Comparison of ENCODE assay signal across 1 fruit fly cellular context in genomic region chrX:13755152-13755557, dm6.
TF ChIP-seq lines count a peak whose summit lies in the region.

Gene Pdcd4, minus strand, starts transcription at chrX:13755406.

TF ChIP-seq in whole organism, embryonic, 481 proteins besides CTCF, POLR2A, EP300 and RAD21 (continued from another document and continues in another):
- TF ChIP-seq org-1 (GFP tag; optimal IDR thresholded peaks at IDR 0.05; lab: Kevin White, UChicago) (no peak), chinmo (GFP tag; IDR thresholded peaks at IDR 0.05; lab: Robert Waterston, UW; ENCODE audit: partially characterized antibody) (peak; percentile 65; the same call in 1 of the 4 replicates), sr (GFP tag; IDR thresholded peaks at IDR 0.05; lab: Robert Waterston, UW) (0 out of 3 replicates have a peak, but pooled peaks have one; percentile 9), CG4282 (GFP tag; optimal IDR thresholded peaks at IDR 0.05; lab: Kevin White, UChicago) (peak; percentile 43), pan (optimal IDR thresholded peaks at IDR 0.05; lab: Kevin White, UChicago) (no peak), pan (GFP tag; optimal IDR thresholded peaks at IDR 0.05 in 1 of 2, IDR thresholded peaks at IDR 0.05 in 1 of 2) (no peak), CG2120 (GFP tag; optimal IDR thresholded peaks at IDR 0.05; lab: Kevin White, UChicago) (peak; percentile 18), Ets65A (GFP tag; lab: Kevin White, UChicago) (peak; percentile 57), pfk (GFP tag; optimal IDR thresholded peaks at IDR 0.05; lab: Kevin White, UChicago) (peak; percentile 4), CG16863 (GFP tag; optimal IDR thresholded peaks at IDR 0.05; lab: Kevin White, UChicago) (peak; percentile 6), trem (tag; optimal IDR thresholded peaks at IDR 0.05; lab: Kevin White, UChicago) (peak; percentile 43), YL-1 (GFP tag; optimal IDR thresholded peaks at IDR 0.05; lab: Kevin White, UChicago) (peak; percentile 38), abd-A (tag; optimal IDR thresholded peaks at IDR 0.05; lab: Kevin White, UChicago) (peak; percentile 32), Stat92E (GFP tag; optimal IDR thresholded peaks at IDR 0.05; lab: Kevin White, UChicago) (no peak), CG10543 (GFP tag; optimal IDR thresholded peaks at IDR 0.05; lab: Kevin White, UChicago) (no peak), Fer1 (GFP tag; optimal IDR thresholded peaks at IDR 0.05; lab: Kevin White, UChicago) (peak; percentile 18), BtbVII (GFP tag; optimal IDR thresholded peaks at IDR 0.05; lab: Kevin White, UChicago) (peak; percentile 16), BEAF-32 (GFP tag; optimal IDR thresholded peaks at IDR 0.05; lab: Kevin White, UChicago) (peak; percentile 16), CG17186 (GFP tag; optimal IDR thresholded peaks at IDR 0.05; lab: Kevin White, UChicago) (peak; percentile 21), NfI (GFP tag; optimal IDR thresholded peaks at IDR 0.05; lab: Kevin White, UChicago) (peak; percentile 35), CG15269 (tag; optimal IDR thresholded peaks at IDR 0.05; lab: Kevin White, UChicago) (peak; percentile 23), CG2116 (GFP tag; optimal IDR thresholded peaks at IDR 0.05; lab: Kevin White, UChicago) (peak; percentile 36), nerfin-1 (tag; optimal IDR thresholded peaks at IDR 0.05; lab: Kevin White, UChicago) (peak; percentile 22), CG10267 (tag; optimal IDR thresholded peaks at IDR 0.05; lab: Kevin White, UChicago) (peak; percentile 13), CG17328 (GFP tag; IDR thresholded peaks at IDR 0.05; lab: Robert Waterston, UW) (peak; percentile 22; the same call in 1 of the 2 replicates), jing (GFP tag; optimal IDR thresholded peaks at IDR 0.05; lab: Kevin White, UChicago) (no peak), CG13624 (GFP tag; optimal IDR thresholded peaks at IDR 0.05; lab: Kevin White, UChicago) (peak; percentile 6), CG17829 (tag; optimal IDR thresholded peaks at IDR 0.05; lab: Kevin White, UChicago) (peak; percentile 21), Med (GFP tag; lab: Kevin White, UChicago) (peak; percentile 86), lmd (GFP tag; IDR thresholded peaks at IDR 0.05; lab: Robert Waterston, UW) (no peak), CG4854 (GFP tag; optimal IDR thresholded peaks at IDR 0.05; lab: Kevin White, UChicago) (peak; percentile 4), Lhr (GFP tag; optimal IDR thresholded peaks at IDR 0.05; lab: Kevin White, UChicago) (peak; percentile 51), HmgD (GFP tag; optimal IDR thresholded peaks at IDR 0.05; lab: Kevin White, UChicago) (peak; percentile 3), CG18764 (GFP tag; optimal IDR thresholded peaks at IDR 0.05; lab: Kevin White, UChicago) (no peak), CG10321 (GFP tag; IDR thresholded peaks at IDR 0.05; lab: Robert Waterston, UW) (no peak), Ravus (GFP tag; IDR thresholded peaks at IDR 0.05; lab: Robert Waterston, UW) (no peak), H2.0 (GFP tag; IDR thresholded peaks at IDR 0.05; lab: Robert Waterston, UW) (no peak), chm (GFP tag; IDR thresholded peaks at IDR 0.05; lab: Robert Waterston, UW) (0 out of 2 replicates have a peak, but pooled peaks have one; percentile 55), D19A (tag; optimal IDR thresholded peaks at IDR 0.05; lab: Kevin White, UChicago) (peak; percentile 28), ken (GFP tag; IDR thresholded peaks at IDR 0.05; lab: Robert Waterston, UW) (peak; percentile 46; the same call in 1 of the 3 replicates), CG1603 (tag; optimal IDR thresholded peaks at IDR 0.05; lab: Kevin White, UChicago) (peak; percentile 31), bcd (GFP tag; optimal IDR thresholded peaks at IDR 0.05; lab: Kevin White, UChicago) (no peak), Mrtf (GFP tag; IDR thresholded peaks at IDR 0.05; lab: Robert Waterston, UW) (no peak), CG17359 (tag; optimal IDR thresholded peaks at IDR 0.05; lab: Kevin White, UChicago) (peak; percentile 25), CG1792 (GFP tag; optimal IDR thresholded peaks at IDR 0.05; lab: Kevin White, UChicago) (no peak), CG9609 (GFP tag; optimal IDR thresholded peaks at IDR 0.05; lab: Kevin White, UChicago) (no peak), CG33213 (GFP tag; optimal IDR thresholded peaks at IDR 0.05; lab: Kevin White, UChicago) (peak; percentile 45), Nf-YA (GFP tag; IDR thresholded peaks at IDR 0.05; lab: Robert Waterston, UW) (0 out of 2 replicates have a peak, but pooled peaks have one; percentile 31), CG10979 (tag; optimal IDR thresholded peaks at IDR 0.05; lab: Kevin White, UChicago) (peak; percentile 35), Kr (GFP tag; optimal IDR thresholded peaks at IDR 0.05; lab: Kevin White, UChicago) (peak; percentile 65), nmo (GFP tag; optimal IDR thresholded peaks at IDR 0.05; lab: Kevin White, UChicago) (peak; percentile 19), CG18476 (GFP tag; optimal IDR thresholded peaks at IDR 0.05; lab: Kevin White, UChicago) (no peak), ase (GFP tag; IDR thresholded peaks at IDR 0.05; lab: Robert Waterston, UW) (0 out of 3 replicates have a peak, but pooled peaks have one; percentile 16), gro (GFP tag; optimal IDR thresholded peaks at IDR 0.05; lab: Kevin White, UChicago) (peak; percentile 2), Gug (GFP tag; IDR thresholded peaks at IDR 0.05; lab: Robert Waterston, UW) (0 out of 4 replicates have a peak, but pooled peaks have one; percentile 26), cas (GFP tag; IDR thresholded peaks at IDR 0.05; lab: Robert Waterston, UW) (no peak), knrl (GFP tag; IDR thresholded peaks at IDR 0.05; lab: Robert Waterston, UW; ENCODE audit: partially characterized antibody) (0 out of 3 replicates have a peak, but pooled peaks have one; percentile 26), NC2β (GFP tag; optimal IDR thresholded peaks at IDR 0.05; lab: Kevin White, UChicago) (peak; percentile 40), chn (GFP tag; optimal IDR thresholded peaks at IDR 0.05; lab: Kevin White, UChicago) (peak; percentile 20), NC2α (GFP tag; optimal IDR thresholded peaks at IDR 0.05; lab: Kevin White, UChicago) (peak; percentile 41), CHES-1-like (GFP tag; optimal IDR thresholded peaks at IDR 0.05; lab: Kevin White, UChicago) (peak; percentile 34), CG13296 (GFP tag; optimal IDR thresholded peaks at IDR 0.05; lab: Kevin White, UChicago) (peak; percentile 23), CG14014 (GFP tag; IDR thresholded peaks at IDR 0.05; lab: Robert Waterston, UW) (no peak), CG12299 (tag; optimal IDR thresholded peaks at IDR 0.05; lab: Kevin White, UChicago) (peak; percentile 38), Side (GFP tag; optimal IDR thresholded peaks at IDR 0.05; lab: Kevin White, UChicago) (peak; percentile 16), ci (GFP tag; IDR thresholded peaks at IDR 0.05; lab: Robert Waterston, UW) (0 out of 3 replicates have a peak, but pooled peaks have one; percentile 27), Hsf (GFP tag; optimal IDR thresholded peaks at IDR 0.05; lab: Kevin White, UChicago) (peak; percentile 5), CG13424 (tag; optimal IDR thresholded peaks at IDR 0.05; lab: Kevin White, UChicago) (no peak), Tbp (GFP tag; optimal IDR thresholded peaks at IDR 0.05; lab: Kevin White, UChicago) (peak; percentile 87), CG4328 (GFP tag; optimal IDR thresholded peaks at IDR 0.05; lab: Kevin White, UChicago) (peak; percentile 52), caup (GFP tag; optimal IDR thresholded peaks at IDR 0.05; lab: Kevin White, UChicago; ENCODE audit: severe bottlenecking) (peak; percentile 57), Blimp-1 (GFP tag; optimal IDR thresholded peaks at IDR 0.05; lab: Kevin White, UChicago) (peak; percentile 43), CG2712 (tag; optimal IDR thresholded peaks at IDR 0.05; lab: Kevin White, UChicago) (peak; percentile 39), eve (GFP tag; optimal IDR thresholded peaks at IDR 0.05; lab: Kevin White, UChicago) (peak in 1 of 2 experiments; percentile 16), odd (GFP tag; optimal IDR thresholded peaks at IDR 0.05; lab: Kevin White, UChicago) (no peak), salm (tag; optimal IDR thresholded peaks at IDR 0.05; lab: Kevin White, UChicago) (peak; percentile 8), CG14860 (GFP tag; IDR thresholded peaks at IDR 0.05; lab: Robert Waterston, UW; ENCODE audit: partially characterized antibody) (no peak), Antp (GFP tag; optimal IDR thresholded peaks at IDR 0.05; lab: Kevin White, UChicago) (peak; percentile 30), CG8478 (optimal IDR thresholded peaks at IDR 0.05; lab: Kevin White, UChicago) (no peak), sqz (GFP tag; optimal IDR thresholded peaks at IDR 0.05; lab: Kevin White, UChicago) (peak; percentile 55), CG8290 (GFP tag; optimal IDR thresholded peaks at IDR 0.05; lab: Kevin White, UChicago) (no peak), CG8290 (tag; optimal IDR thresholded peaks at IDR 0.05; lab: Kevin White, UChicago) (peak in 1 of 2 experiments; percentile 70), CG10209 (GFP tag; optimal IDR thresholded peaks at IDR 0.05; lab: Kevin White, UChicago) (peak; percentile 11), CG3163 (GFP tag; optimal IDR thresholded peaks at IDR 0.05; lab: Kevin White, UChicago) (peak; percentile 11), her (GFP tag; optimal IDR thresholded peaks at IDR 0.05; lab: Kevin White, UChicago) (peak; percentile 26), az2 (GFP tag; optimal IDR thresholded peaks at IDR 0.05; lab: Kevin White, UChicago) (no peak), CG16813 (GFP tag; IDR thresholded peaks at IDR 0.05; lab: Robert Waterston, UW; ENCODE audit: partially characterized antibody) (0 out of 3 replicates have a peak, but pooled peaks have one; percentile 21), schlank (tag; optimal IDR thresholded peaks at IDR 0.05; lab: Kevin White, UChicago) (no peak), MTF-1 (GFP tag; optimal IDR thresholded peaks at IDR 0.05; lab: Kevin White, UChicago; ENCODE audit: borderline replicate concordance) (no peak), corto (GFP tag; optimal IDR thresholded peaks at IDR 0.05; lab: Kevin White, UChicago) (no peak), CG12744 (GFP tag; optimal IDR thresholded peaks at IDR 0.05; lab: Kevin White, UChicago) (peak; percentile 26), scrt (GFP tag; optimal IDR thresholded peaks at IDR 0.05; lab: Kevin White, UChicago) (peak; percentile 52), vvl (GFP tag; IDR thresholded peaks at IDR 0.05; lab: Robert Waterston, UW) (peak; percentile 26; the same call in 1 of the 2 replicates), Rfx (GFP tag; IDR thresholded peaks at IDR 0.05; lab: Robert Waterston, UW) (peak; percentile 49; the same call in 1 of the 2 replicates), CG9215 (GFP tag; IDR thresholded peaks at IDR 0.05; lab: Robert Waterston, UW) (no peak), CG11085 (GFP tag; IDR thresholded peaks at IDR 0.05; lab: Robert Waterston, UW) (no peak), CG30403 (GFP tag; optimal IDR thresholded peaks at IDR 0.05; lab: Kevin White, UChicago) (peak; percentile 5), wek (GFP tag; optimal IDR thresholded peaks at IDR 0.05; lab: Kevin White, UChicago) (peak; percentile 24), cg (GFP tag; optimal IDR thresholded peaks at IDR 0.05; lab: Kevin White, UChicago) (peak; percentile 47), ftz-f1 (GFP tag; optimal IDR thresholded peaks at IDR 0.05; lab: Kevin White, UChicago) (peak; percentile 3), HLHmδ (GFP tag; optimal IDR thresholded peaks at IDR 0.05; lab: Kevin White, UChicago) (peak; percentile 2), CG8765 (GFP tag; IDR thresholded peaks at IDR 0.05; lab: Robert Waterston, UW) (no peak), Doc2 (GFP tag; IDR thresholded peaks at IDR 0.05; lab: Robert Waterston, UW) (no peak), CG34376 (GFP tag; optimal IDR thresholded peaks at IDR 0.05; lab: Kevin White, UChicago) (peak; percentile 75), CG34422 (GFP tag; IDR thresholded peaks at IDR 0.05; lab: Robert Waterston, UW) (peak; percentile 22; the same call in 1 of the 3 replicates), CG17568 (GFP tag; optimal IDR thresholded peaks at IDR 0.05; lab: Kevin White, UChicago) (peak; percentile 8), ash1 (GFP tag; optimal IDR thresholded peaks at IDR 0.05; lab: Kevin White, UChicago) (no peak), sens (GFP tag; lab: Kevin White, UChicago) (peak; percentile 87), Jarid2 (GFP tag; optimal IDR thresholded peaks at IDR 0.05; lab: Kevin White, UChicago) (peak; percentile 95), gfzf (GFP tag; optimal IDR thresholded peaks at IDR 0.05; lab: Kevin White, UChicago) (peak; percentile 37), nau (GFP tag; optimal IDR thresholded peaks at IDR 0.05; lab: Kevin White, UChicago) (peak; percentile 2), Spps (tag; optimal IDR thresholded peaks at IDR 0.05; lab: Kevin White, UChicago) (no peak), Mad (GFP tag; optimal IDR thresholded peaks at IDR 0.05; lab: Kevin White, UChicago) (peak; percentile 24), ERR (GFP tag; optimal IDR thresholded peaks at IDR 0.05; lab: Kevin White, UChicago) (no peak), sug (tag; optimal IDR thresholded peaks at IDR 0.05; lab: Kevin White, UChicago) (peak; percentile 25), CG12659 (GFP tag; optimal IDR thresholded peaks at IDR 0.05; lab: Kevin White, UChicago) (peak; percentile 44), Trl (optimal IDR thresholded peaks at IDR 0.05; lab: Kevin White, UChicago) (no peak), Trl (GFP tag; optimal IDR thresholded peaks at IDR 0.05; lab: Kevin White, UChicago) (peak; percentile 34), dpn (GFP tag; optimal IDR thresholded peaks at IDR 0.05; lab: Kevin White, UChicago) (peak in 1 of 2 experiments; percentile 7), bbx (GFP tag; IDR thresholded peaks at IDR 0.05; lab: Robert Waterston, UW; ENCODE audit: partially characterized antibody) (peak; percentile 57; the same call in 1 of the 2 replicates), Hmr (GFP tag; optimal IDR thresholded peaks at IDR 0.05; lab: Kevin White, UChicago) (peak; percentile 49), CG13894 (tag; optimal IDR thresholded peaks at IDR 0.05; lab: Kevin White, UChicago) (peak; percentile 37), CG10147 (GFP tag; optimal IDR thresholded peaks at IDR 0.05; lab: Kevin White, UChicago) (no peak), croc (GFP tag; conservative IDR thresholded peaks at IDR 0.05; lab: Robert Waterston, UW) (no peak), CG10431 (GFP tag; optimal IDR thresholded peaks at IDR 0.05; lab: Kevin White, UChicago) (no peak), nom (GFP tag; optimal IDR thresholded peaks at IDR 0.05; lab: Kevin White, UChicago) (peak; percentile 85), lab (GFP tag; optimal IDR thresholded peaks at IDR 0.05; lab: Kevin White, UChicago) (peak; percentile 4), Dbx (GFP tag; IDR thresholded peaks at IDR 0.05; lab: Robert Waterston, UW) (0 out of 3 replicates have a peak, but pooled peaks have one; percentile 20), slp2 (GFP tag; optimal IDR thresholded peaks at IDR 0.05; lab: Kevin White, UChicago) (no peak)
